Fruit fly (Drosophila melanogaster) whole organism, adult: ENCODE data around the gene Pvf2.
A peak's percentile ranks its signal among the peaks of the same experiment; 100 is the strongest.

Source experiments
- kay ChIP-seq: fragments of 200-800 bp; sonication (Bioruptor generic); peaks from one replicate; lab custom pipeline; 2016; ENCODE audit warnings: missing biosample characterization, missing genetic modification characterization, borderline replicate concordance
- ovo ChIP-seq: fragments of 200-800 bp; sonication (Bioruptor generic); optimal IDR thresholded peaks from 2 replicates; lab custom pipeline; 2016; ENCODE audit warnings: missing biosample characterization, missing genetic modification characterization
- pad ChIP-seq: fragments of 200-800 bp; sonication (Bioruptor generic); optimal IDR thresholded peaks from 3 replicates; lab custom pipeline; 2017; ENCODE audit warnings: missing biosample characterization, missing genetic modification characterization, mild to moderate bottlenecking, moderate library complexity, missing genetic modification reagents
- toe ChIP-seq: fragments of 200-800 bp; sonication (Bioruptor generic); optimal IDR thresholded peaks from 2 replicates; lab custom pipeline; 2016; ENCODE audit warnings: missing biosample characterization, missing genetic modification characterization

dm6 chr2L:7047703-7048102 is 36.7 kb downstream of the Pvf2 start:
- TF ChIP-seq kay (GFP tag; lab: Kevin White, UChicago) (no peak), pad (GFP tag; lab: Kevin White, UChicago) (no peak), ovo (GFP tag; lab: Kevin White, UChicago) (peak; percentile 56), toe (GFP tag; lab: Kevin White, UChicago) (no peak)
